Worm (Caenorhabditis elegans) whole organism, L4 larva: ENCODE measurements around the gene B0348.1.

Source experiments
- D1046.2 ChIP-seq: fragments of 200-800 bp; sonication (Bioruptor generic); IDR thresholded peaks from 2 replicates; pipeline ENCODE4 v1.3.6; 2022; ENCODE audit warnings: missing genetic modification characterization, missing compliant biosample characterization
- F10B5.3 ChIP-seq: sonication (generic microtip); optimal IDR thresholded peaks from 2 replicates; lab custom pipeline; 2016; ENCODE audit warnings: mild to moderate bottlenecking, missing genetic modification characterization, missing compliant biosample characterization
- F37D6.2 ChIP-seq: sonication (generic microtip); optimal IDR thresholded peaks from 2 replicates; lab custom pipeline; 2016; ENCODE audit warnings: mild to moderate bottlenecking, missing genetic modification characterization, missing compliant biosample characterization
- Y75B8A.6 ChIP-seq: fragments of 200-800 bp; sonication (Bioruptor generic); IDR thresholded peaks from 2 replicates; pipeline ENCODE4 v1.3.6; 2022; ENCODE audit warnings: missing genetic modification reagents, missing genetic modification characterization, missing compliant biosample characterization
- aha-1 ChIP-seq: fragments of 150-350 bp; peaks from one replicate; lab custom pipeline; 2014; ENCODE audit warnings: missing biosample characterization, missing genetic modification characterization
- aly-2 ChIP-seq: sonication (generic microtip); optimal IDR thresholded peaks from 2 replicates; lab custom pipeline; 2018; ENCODE audit warnings: missing biosample characterization, missing genetic modification characterization
- ama-1 ChIP-seq: fragments of 150-350 bp; optimal IDR thresholded peaks from 2 replicates; lab custom pipeline; 2014; ENCODE audit warnings: inconsistent platforms, mixed read lengths
- ceh-28 ChIP-seq: fragments of 150-350 bp; optimal IDR thresholded peaks from 2 replicates; lab custom pipeline; 2014; ENCODE audit warnings: missing biosample characterization, missing genetic modification reagents, missing genetic modification characterization
- ceh-44 ChIP-seq: fragments of 200-800 bp; sonication (Bioruptor generic); IDR thresholded peaks from 2 replicates; pipeline ENCODE4 v1.3.6; 2022; ENCODE audit warnings: missing genetic modification reagents, missing genetic modification characterization, missing compliant biosample characterization
- ceh-62 ChIP-seq: sonication (generic microtip); optimal IDR thresholded peaks from 2 replicates; lab custom pipeline; 2017; ENCODE audit warnings: missing biosample characterization, missing genetic modification characterization
- ceh-82 ChIP-seq: sonication (generic microtip); optimal IDR thresholded peaks from 2 replicates; lab custom pipeline; 2017; ENCODE audit warnings: missing biosample characterization, missing genetic modification characterization
- cey-2 ChIP-seq: sonication (generic microtip); optimal IDR thresholded peaks from 3 replicates; lab custom pipeline; 2017; ENCODE audit warnings: missing genetic modification characterization, mild to moderate bottlenecking, missing compliant biosample characterization, antibody characterized with exemption, borderline replicate concordance; ENCODE audit not compliant: insufficient read depth
- daf-16 ChIP-seq, 3 experiments: sonication (generic microtip); optimal IDR thresholded peaks; 2 replicates each; lab custom pipeline; 2016 to 2017; ENCODE audit warnings: missing genetic modification characterization in 3 of 3, missing genetic modification reagents in 3 of 3, mild to moderate bottlenecking in 2 of 3, missing compliant biosample characterization in 2 of 3, missing biosample characterization in 1 of 3, moderate library complexity in 1 of 3
- daf-19 ChIP-seq: fragments of 200-800 bp; sonication (Bioruptor generic); conservative IDR thresholded peaks from 2 replicates; pipeline ENCODE4 v1.3.6; 2022; ENCODE audit warnings: missing genetic modification characterization, missing compliant biosample characterization
- dmd-8 ChIP-seq: fragments of 200-800 bp; sonication (Bioruptor generic); IDR thresholded peaks from 2 replicates; pipeline ENCODE4 v1.3.6; 2022; ENCODE audit warnings: missing genetic modification characterization, missing compliant biosample characterization
- dpl-1 ChIP-seq: fragments of 150-350 bp; optimal IDR thresholded peaks from 2 replicates; lab custom pipeline; 2014; ENCODE audit warnings: missing biosample characterization, missing genetic modification reagents, missing genetic modification characterization
- egl-27 ChIP-seq: sonication (generic microtip); optimal IDR thresholded peaks from 3 replicates; lab custom pipeline; 2017; ENCODE audit warnings: missing biosample characterization, missing genetic modification reagents, missing genetic modification characterization
- gei-8 ChIP-seq: fragments of 200-800 bp; sonication (Bioruptor generic); optimal IDR thresholded peaks from 2 replicates; lab custom pipeline; 2018; ENCODE audit warnings: mild to moderate bottlenecking, missing genetic modification characterization, missing compliant biosample characterization
- hif-1 ChIP-seq, 2 experiments: sonication (generic microtip); optimal IDR thresholded peaks; 2 replicates each; lab custom pipeline; 2016 to 2017; ENCODE audit warnings: missing compliant biosample characterization in 2 of 2, missing genetic modification characterization in 2 of 2, missing genetic modification reagents in 2 of 2, missing genotype in 2 of 2, mild to moderate bottlenecking in 1 of 2
- hlh-11 ChIP-seq: fragments of 200-800 bp; sonication (Bioruptor generic); optimal IDR thresholded peaks from 2 replicates; lab custom pipeline; 2018; ENCODE audit warnings: mild to moderate bottlenecking, missing genetic modification characterization, missing compliant biosample characterization
- hmg-1.1 ChIP-seq: fragments of 200-800 bp; sonication (Bioruptor generic); IDR thresholded peaks from 2 replicates; pipeline ENCODE4 v1.3.6; 2022; ENCODE audit warnings: missing genetic modification reagents, missing genetic modification characterization, missing compliant biosample characterization
- jun-1 ChIP-seq: fragments of 150-350 bp; optimal IDR thresholded peaks from 2 replicates; lab custom pipeline; 2014; ENCODE audit warnings: missing biosample characterization, missing genetic modification reagents, missing genetic modification characterization
- lin-29 ChIP-seq: fragments of 200-800 bp; sonication (Bioruptor generic); IDR thresholded peaks from 2 replicates; pipeline ENCODE4 v1.3.6; 2022; ENCODE audit warnings: missing genetic modification reagents, missing genetic modification characterization, missing compliant biosample characterization
- lsy-2 ChIP-seq, 2 experiments: fragments of 150-350 bp in 1 of 2; sonication (generic microtip) in 1 of 2; optimal IDR thresholded peaks; 2 replicates each; lab custom pipeline; 2014 to 2017; ENCODE audit warnings: missing biosample characterization in 2 of 2, missing genetic modification characterization in 2 of 2
- madf-5 ChIP-seq, 2 experiments: fragments of 200-800 bp; sonication (Bioruptor generic); IDR thresholded peaks; 2 replicates each; pipeline ENCODE4 v1.3.6; 2022; ENCODE audit warnings: missing compliant biosample characterization in 2 of 2, missing genetic modification characterization in 2 of 2
- mdt-29 ChIP-seq: fragments of 200-800 bp; sonication (Bioruptor generic); IDR thresholded peaks from 2 replicates; pipeline ENCODE4 v1.3.6; 2022; ENCODE audit warnings: missing genetic modification reagents, missing genetic modification characterization, missing compliant biosample characterization
- mes-2 ChIP-seq: sonication (generic microtip); optimal IDR thresholded peaks from 2 replicates; lab custom pipeline; 2016; ENCODE audit warnings: missing genotype, mild to moderate bottlenecking, missing genetic modification characterization, missing compliant biosample characterization; ENCODE audit not compliant: poor library complexity, severe bottlenecking
- mxl-2 ChIP-seq: fragments of 200-800 bp; sonication (Bioruptor generic); conservative IDR thresholded peaks from 2 replicates; pipeline ENCODE4 v1.3.6; 2022; ENCODE audit warnings: missing genetic modification reagents, missing genetic modification characterization, missing compliant biosample characterization
- mxl-3 ChIP-seq: fragments of 200-800 bp; sonication (Bioruptor generic); optimal IDR thresholded peaks from 2 replicates; lab custom pipeline; 2018; ENCODE audit warnings: mild to moderate bottlenecking, missing genetic modification characterization, missing compliant biosample characterization
- nhr-28 ChIP-seq: fragments of 150-350 bp; optimal IDR thresholded peaks from 2 replicates; lab custom pipeline; 2014; ENCODE audit warnings: missing biosample characterization, missing genetic modification characterization
- nhr-42 ChIP-seq: fragments of 200-800 bp; sonication (Bioruptor generic); IDR thresholded peaks from 2 replicates; pipeline ENCODE4 v1.3.6; 2022; ENCODE audit warnings: missing genetic modification characterization, missing compliant biosample characterization
- nhr-76 ChIP-seq: fragments of 150-350 bp; optimal IDR thresholded peaks from 2 replicates; lab custom pipeline; 2014; ENCODE audit warnings: missing biosample characterization, missing genetic modification characterization
- php-3 ChIP-seq: fragments of 200-800 bp; sonication (Bioruptor generic); IDR thresholded peaks from 2 replicates; pipeline ENCODE4 v1.3.6; 2022; ENCODE audit warnings: missing genetic modification reagents, missing genetic modification characterization, missing compliant biosample characterization
- set-16 ChIP-seq: fragments of 200-800 bp; sonication (Bioruptor generic); IDR thresholded peaks from 2 replicates; pipeline ENCODE4 v1.3.6; 2022; ENCODE audit warnings: missing genetic modification reagents, missing genetic modification characterization, missing compliant biosample characterization
- snpc-4 ChIP-seq: fragments of 150-350 bp; optimal IDR thresholded peaks from 2 replicates; lab custom pipeline; 2014; ENCODE audit warnings: missing biosample characterization, missing genetic modification characterization
- spr-3 ChIP-seq: fragments of 200-800 bp; sonication (Bioruptor generic); optimal IDR thresholded peaks from 2 replicates; lab custom pipeline; 2018; ENCODE audit warnings: mild to moderate bottlenecking, missing genetic modification characterization, missing compliant biosample characterization
- unc-130 ChIP-seq: sonication (generic microtip); optimal IDR thresholded peaks from 2 replicates; lab custom pipeline; 2016; ENCODE audit warnings: missing genetic modification reagents, missing genetic modification characterization, missing compliant biosample characterization
- unc-39 ChIP-seq: sonication (generic microtip); optimal IDR thresholded peaks from 2 replicates; lab custom pipeline; 2017; ENCODE audit warnings: missing biosample characterization, missing genetic modification characterization
- zfp-3 ChIP-seq: fragments of 200-800 bp; sonication (Bioruptor generic); conservative IDR thresholded peaks from 2 replicates; pipeline ENCODE4 v1.3.6; 2022; ENCODE audit warnings: missing genetic modification reagents, missing genetic modification characterization, missing compliant biosample characterization
- zip-11 ChIP-seq: fragments of 200-800 bp; sonication (Bioruptor generic); IDR thresholded peaks from 2 replicates; pipeline ENCODE4 v1.3.6; 2022; ENCODE audit warnings: missing genetic modification characterization, missing compliant biosample characterization
- ztf-7 ChIP-seq: fragments of 150-350 bp; optimal IDR thresholded peaks from 2 replicates; lab custom pipeline; 2014; ENCODE audit warnings: missing biosample characterization, missing genetic modification characterization

The B0348.1 gene

ce11 chrV:53286-53685 is 4.6 kb downstream of the B0348.1 start (continued):
- TF ChIP-seq spr-3 (GFP tag; lab: Kevin White, UChicago) (peak; percentile 17), F10B5.3 (tag; lab: Kevin White, UChicago) (peak; percentile 39), ama-1 (lab: Kevin White, UChicago) (no peak), aha-1 (peak; percentile 87), zfp-3 (GFP tag; lab: Robert Waterston, UW) (0 out of 2 replicates have a peak, but pooled peaks have one; percentile 52), jun-1 (tag; lab: Kevin White, UChicago) (peak; percentile 4), unc-39 (tag; lab: Kevin White, UChicago) (no peak), daf-16 (GFP tag; optimal IDR thresholded peaks at IDR 0.05; lab: Kevin White, UChicago) (peak; percentile 55 to 82), daf-16 (tag; optimal IDR thresholded peaks at IDR 0.05; lab: Kevin White, UChicago) (peak; percentile 51), hmg-1.1 (GFP tag; lab: Robert Waterston, UW) (peak; percentile 87), ztf-7 (tag; lab: Kevin White, UChicago) (peak; percentile 53), php-3 (GFP tag; lab: Robert Waterston, UW) (peak; percentile 76), mdt-29 (peak; percentile 80), dpl-1 (GFP tag; lab: Kevin White, UChicago) (no peak), hlh-11 (tag; lab: Kevin White, UChicago) (no peak), lin-29 (GFP tag; lab: Robert Waterston, UW) (peak; percentile 54; the same call in 1 of the 2 replicates), snpc-4 (tag; lab: Kevin White, UChicago) (no peak), madf-5 (GFP tag; IDR thresholded peaks at IDR 0.05; lab: Robert Waterston, UW) (peak; percentile 79 to 89; a peak in 3 of 4 replicates), lsy-2 (tag; optimal IDR thresholded peaks at IDR 0.05; lab: Kevin White, UChicago) (no peak), gei-8 (GFP tag; lab: Kevin White, UChicago) (peak; percentile 69), D1046.2 (GFP tag; lab: Robert Waterston, UW) (peak; percentile 87), dmd-8 (GFP tag; lab: Robert Waterston, UW) (peak; percentile 89), nhr-76 (no peak), nhr-42 (GFP tag; lab: Robert Waterston, UW) (no peak), ceh-44 (GFP tag; lab: Robert Waterston, UW) (peak; percentile 75; the same call in 1 of the 2 replicates), mxl-3 (GFP tag; lab: Kevin White, UChicago) (peak; percentile 64), unc-130 (no peak), F37D6.2 (tag; lab: Kevin White, UChicago) (peak; percentile 48), mxl-2 (GFP tag; lab: Robert Waterston, UW) (peak; percentile 73), egl-27 (tag; lab: Kevin White, UChicago) (no peak), nhr-28 (tag; lab: Kevin White, UChicago) (peak; percentile 6), ceh-62 (tag; lab: Kevin White, UChicago) (no peak), hif-1 (tag; optimal IDR thresholded peaks at IDR 0.05; lab: Kevin White, UChicago) (no peak), daf-19 (GFP tag; lab: Robert Waterston, UW) (peak; percentile 86), zip-11 (GFP tag; lab: Robert Waterston, UW) (peak; percentile 87), mes-2 (tag; lab: Kevin White, UChicago) (peak; percentile 76), ceh-82 (tag; lab: Kevin White, UChicago) (no peak), cey-2 (no peak), set-16 (GFP tag; lab: Robert Waterston, UW) (no peak), Y75B8A.6 (GFP tag; lab: Robert Waterston, UW) (peak; percentile 86), aly-2 (tag; lab: Kevin White, UChicago) (no peak), ceh-28 (tag; lab: Kevin White, UChicago) (no peak)
